Fruit fly (Drosophila melanogaster) whole organism, wandering third instar larva: Measurements from ENCODE around the gene grass.

Experiments used
- CrebA ChIP-seq: fragments of 200-800 bp; sonication (Bioruptor generic); optimal IDR thresholded peaks from 2 replicates; lab custom pipeline; 2016; ENCODE audit warnings: missing biosample characterization, mild to moderate bottlenecking, missing genetic modification characterization, borderline replicate concordance
- Dfd ChIP-seq: fragments of >200 bp; optimal IDR thresholded peaks from 2 replicates; lab custom pipeline; 2017; ENCODE audit warnings: missing biosample characterization, missing genetic modification characterization
- Dif ChIP-seq: fragments of 200-275, 200-300 bp; sonication (Bioruptor generic); optimal IDR thresholded peaks from 2 replicates; lab custom pipeline; 2018; ENCODE audit warnings: missing biosample characterization, missing genetic modification characterization; ENCODE audit not compliant: partially characterized antibody
- GATAd ChIP-seq: sonication (Bioruptor generic); optimal IDR thresholded peaks from 2 replicates; lab custom pipeline; 2016; ENCODE audit warnings: missing biosample characterization, missing genetic modification characterization
- HLH106 ChIP-seq: fragments of 200-800 bp; optimal IDR thresholded peaks from 3 replicates; lab custom pipeline; 2019; ENCODE audit warnings: missing biosample characterization, mild to moderate bottlenecking, missing genetic modification characterization, moderate library complexity
- Hnf4 ChIP-seq: fragments of 200-800 bp; sonication (Bioruptor generic); optimal IDR thresholded peaks from 2 replicates; lab custom pipeline; 2016; ENCODE audit warnings: missing biosample characterization, mild to moderate bottlenecking, missing genetic modification characterization
- Hr78 ChIP-seq: fragments of >200 bp; optimal IDR thresholded peaks from 2 replicates; lab custom pipeline; 2017; ENCODE audit warnings: missing biosample characterization, missing genetic modification characterization
- Hr83 ChIP-seq: fragments of 200-300 bp; sonication (Bioruptor generic); optimal IDR thresholded peaks from 2 replicates; lab custom pipeline; 2016; ENCODE audit warnings: missing biosample characterization, mild to moderate bottlenecking, missing genetic modification characterization, moderate library complexity; ENCODE audit not compliant: poor library complexity, severe bottlenecking
- Jra ChIP-seq: sonication (Bioruptor generic); optimal IDR thresholded peaks from 2 replicates; lab custom pipeline; 2016; ENCODE audit warnings: missing biosample characterization, missing genetic modification characterization
- Myc ChIP-seq: fragments of >200 bp; optimal IDR thresholded peaks from 2 replicates; lab custom pipeline; 2017
- OdsH ChIP-seq: fragments of 200-800 bp; sonication (Bioruptor generic); optimal IDR thresholded peaks from 2 replicates; lab custom pipeline; 2016; ENCODE audit warnings: missing biosample characterization, mild to moderate bottlenecking, missing genetic modification characterization
- Rel ChIP-seq, 2 experiments: fragments of 200-800 bp; sonication (Bioruptor generic) in 1 of 2; optimal IDR thresholded peaks; 2 replicates in 1 of 2; 3 replicates in 1 of 2; lab custom pipeline; 2016 to 2019; ENCODE audit warnings: mild to moderate bottlenecking in 2 of 2, missing biosample characterization in 2 of 2, missing genetic modification characterization in 2 of 2, moderate library complexity in 1 of 2
- Sp1 ChIP-seq: fragments of 200-800 bp; sonication (Bioruptor generic); optimal IDR thresholded peaks from 3 replicates; lab custom pipeline; 2019; ENCODE audit warnings: missing biosample characterization, mild to moderate bottlenecking, missing genetic modification characterization, moderate library complexity
- Vsx2 ChIP-seq: fragments of 200-300, 225-300 bp; sonication (Bioruptor generic); optimal IDR thresholded peaks from 2 replicates; lab custom pipeline; 2018; ENCODE audit warnings: missing biosample characterization, missing genetic modification characterization; ENCODE audit not compliant: partially characterized antibody
- br ChIP-seq: fragments of 200-800 bp; sonication (Bioruptor generic); optimal IDR thresholded peaks from 2 replicates; lab custom pipeline; 2016; ENCODE audit warnings: missing biosample characterization, missing genetic modification characterization
- brk ChIP-seq: fragments of 200-800 bp; sonication (Bioruptor generic); optimal IDR thresholded peaks from 2 replicates; lab custom pipeline; 2016; ENCODE audit warnings: missing biosample characterization, mild to moderate bottlenecking, missing genetic modification characterization
- dl ChIP-seq, 2 experiments: fragments of 175-275, 200-275 bp in 1 of 2; fragments of 200-275 bp in 1 of 2; sonication (Bioruptor generic); optimal IDR thresholded peaks; lab custom pipeline; 2018; ENCODE audit warnings: mild to moderate bottlenecking in 2 of 2, missing biosample characterization in 2 of 2, missing genetic modification characterization in 2 of 2, moderate library complexity in 2 of 2; ENCODE audit not compliant: partially characterized antibody in 2 of 2, insufficient read depth in 1 of 2
- dmrt93B ChIP-seq: fragments of 200-800 bp; sonication (Bioruptor generic); optimal IDR thresholded peaks from 2 replicates; lab custom pipeline; 2018; ENCODE audit warnings: missing biosample characterization, mild to moderate bottlenecking, missing genetic modification characterization
- dsf ChIP-seq: sonication (Bioruptor generic); optimal IDR thresholded peaks from 2 replicates; lab custom pipeline; 2016; ENCODE audit warnings: missing biosample characterization, missing genetic modification characterization, borderline replicate concordance
- ey ChIP-seq: fragments of 200-800 bp; sonication (Bioruptor generic); optimal IDR thresholded peaks from 2 replicates; lab custom pipeline; 2016; ENCODE audit warnings: missing biosample characterization, missing genetic modification characterization
- foxo ChIP-seq, 2 experiments: fragments of 200-800 bp; sonication (Bioruptor generic); optimal IDR thresholded peaks; 2 replicates in 1 of 2; 3 replicates in 1 of 2; lab custom pipeline; 2016 to 2017; ENCODE audit warnings: missing biosample characterization in 2 of 2, missing genetic modification characterization in 2 of 2
- fru ChIP-seq: fragments of 200-800 bp; sonication (Bioruptor generic); optimal IDR thresholded peaks from 3 replicates; lab custom pipeline; 2016; ENCODE audit warnings: missing biosample characterization, mild to moderate bottlenecking, missing genetic modification characterization
- h ChIP-seq: fragments of 200-800 bp; sonication (Bioruptor generic); optimal IDR thresholded peaks from 3 replicates; lab custom pipeline; 2016; ENCODE audit warnings: missing biosample characterization, mild to moderate bottlenecking, missing genetic modification characterization
- jim ChIP-seq: fragments of 175-275, 200-325 bp; sonication (Bioruptor generic); optimal IDR thresholded peaks from 2 replicates; lab custom pipeline; 2016; ENCODE audit warnings: missing biosample characterization, mild to moderate bottlenecking, missing genetic modification characterization
- pan ChIP-seq: fragments of >200 bp; optimal IDR thresholded peaks from 2 replicates; lab custom pipeline; 2017
- psq ChIP-seq: fragments of 200-800 bp; sonication (Bioruptor generic); optimal IDR thresholded peaks from 3 replicates; lab custom pipeline; 2017; ENCODE audit warnings: missing biosample characterization, mild to moderate bottlenecking, missing genetic modification characterization, moderate library complexity
- rgr ChIP-seq: fragments of 200-800 bp; sonication (Bioruptor generic); optimal IDR thresholded peaks from 3 replicates; lab custom pipeline; 2016; ENCODE audit warnings: missing biosample characterization, mild to moderate bottlenecking, missing genetic modification characterization
- sage ChIP-seq: fragments of 200-800 bp; sonication (Bioruptor generic); optimal IDR thresholded peaks from 2 replicates; lab custom pipeline; 2016; ENCODE audit warnings: missing biosample characterization, mild to moderate bottlenecking, missing genetic modification characterization
- sv ChIP-seq: fragments of 200-800 bp; sonication (Bioruptor generic); optimal IDR thresholded peaks from 3 replicates; lab custom pipeline; 2016; ENCODE audit warnings: missing biosample characterization, missing genetic modification characterization
- tai ChIP-seq: sonication (Bioruptor generic); optimal IDR thresholded peaks from 2 replicates; lab custom pipeline; 2016; ENCODE audit warnings: missing biosample characterization, missing genetic modification characterization
- usp ChIP-seq: fragments of >200 bp; optimal IDR thresholded peaks from 2 replicates; lab custom pipeline; 2017; ENCODE audit warnings: missing biosample characterization, missing genetic modification characterization

The grass gene

DNA sequence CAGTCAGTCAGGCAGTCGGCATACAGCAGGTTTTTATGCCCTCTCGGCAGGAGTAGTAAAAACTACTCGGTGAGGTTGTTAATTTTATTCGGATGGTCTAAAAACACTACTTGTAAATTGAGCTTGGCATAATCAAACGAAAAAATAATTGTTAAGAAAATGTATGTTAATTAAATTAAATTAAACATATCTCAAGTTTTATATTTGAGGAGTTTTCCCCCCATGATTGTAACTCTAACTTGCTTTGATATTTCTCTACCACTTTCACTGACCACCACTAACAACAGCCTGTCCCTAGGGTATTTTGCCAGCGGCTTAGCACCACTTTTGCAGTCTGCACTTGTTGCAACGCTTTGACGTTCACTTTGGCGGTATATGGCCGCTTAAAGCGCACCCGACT is 18.0 kb downstream of the grass start:
- TF ChIP-seq HLH106 (peak; percentile 8), brk (GFP tag; lab: Kevin White, UChicago) (no peak), dsf (GFP tag; lab: Kevin White, UChicago) (no peak), GATAd (GFP tag; lab: Kevin White, UChicago) (no peak), foxo (GFP tag; optimal IDR thresholded peaks at IDR 0.05; lab: Kevin White, UChicago) (peak in 1 of 2 experiments; percentile 15), Rel (GFP tag; optimal IDR thresholded peaks at IDR 0.05; lab: Kevin White, UChicago) (no peak), Rel (tag; optimal IDR thresholded peaks at IDR 0.05; lab: Kevin White, UChicago) (no peak), Hr83 (GFP tag; lab: Kevin White, UChicago) (no peak), Sp1 (GFP tag; lab: Kevin White, UChicago) (no peak), CrebA (no peak), dl (GFP tag; optimal IDR thresholded peaks at IDR 0.05; lab: Kevin White, UChicago; ENCODE audit: insufficient read depth in 1 of 2, partially characterized antibody in 2 of 2) (no peak), dmrt93B (GFP tag; lab: Kevin White, UChicago) (peak; percentile 17), tai (GFP tag; lab: Kevin White, UChicago) (no peak), Hr78 (GFP tag; lab: Kevin White, UChicago) (no peak), jim (no peak), rgr (GFP tag; lab: Kevin White, UChicago) (no peak), usp (no peak), Myc (lab: Kevin White, UChicago) (no peak), sage (GFP tag; lab: Kevin White, UChicago) (no peak)

DNA sequence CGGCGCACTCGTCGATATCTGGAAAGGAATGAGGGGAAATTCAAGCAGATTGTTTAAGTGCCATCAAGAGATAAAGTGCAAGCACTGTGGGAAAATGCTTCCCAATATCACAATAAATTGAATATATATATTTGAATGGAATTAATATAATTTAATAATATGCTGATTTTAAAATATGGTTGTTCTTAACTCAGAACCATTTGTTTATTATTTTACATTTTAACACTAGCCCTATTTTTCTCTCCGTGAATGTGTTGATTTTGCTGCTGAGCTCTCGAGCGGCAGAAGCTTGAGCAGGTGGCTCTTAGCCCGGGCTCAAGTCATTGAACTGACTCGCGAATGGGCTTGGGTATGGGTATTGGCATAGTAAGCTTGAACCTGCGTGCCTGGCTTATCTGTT is 19.8 kb downstream of the grass start:
- TF ChIP-seq sv (GFP tag; lab: Kevin White, UChicago) (no peak), ey (GFP tag; lab: Kevin White, UChicago) (peak; percentile 1), OdsH (GFP tag; lab: Kevin White, UChicago) (peak; percentile 41), Jra (GFP tag; lab: Kevin White, UChicago) (no peak), Sp1 (GFP tag; lab: Kevin White, UChicago) (peak; percentile 61), rgr (GFP tag; lab: Kevin White, UChicago) (peak; percentile 47), Dfd (GFP tag; lab: Kevin White, UChicago) (no peak), Hnf4 (peak; percentile 29), h (GFP tag; lab: Kevin White, UChicago) (peak; percentile 36), brk (GFP tag; lab: Kevin White, UChicago) (peak; percentile 2), fru (GFP tag; lab: Kevin White, UChicago) (peak; percentile 29), tai (GFP tag; lab: Kevin White, UChicago) (no peak), foxo (GFP tag; optimal IDR thresholded peaks at IDR 0.05; lab: Kevin White, UChicago) (peak in 1 of 2 experiments; percentile 60), psq (GFP tag; lab: Kevin White, UChicago) (peak; percentile 35), HLH106 (peak; percentile 59), dmrt93B (GFP tag; lab: Kevin White, UChicago) (no peak)

DNA sequence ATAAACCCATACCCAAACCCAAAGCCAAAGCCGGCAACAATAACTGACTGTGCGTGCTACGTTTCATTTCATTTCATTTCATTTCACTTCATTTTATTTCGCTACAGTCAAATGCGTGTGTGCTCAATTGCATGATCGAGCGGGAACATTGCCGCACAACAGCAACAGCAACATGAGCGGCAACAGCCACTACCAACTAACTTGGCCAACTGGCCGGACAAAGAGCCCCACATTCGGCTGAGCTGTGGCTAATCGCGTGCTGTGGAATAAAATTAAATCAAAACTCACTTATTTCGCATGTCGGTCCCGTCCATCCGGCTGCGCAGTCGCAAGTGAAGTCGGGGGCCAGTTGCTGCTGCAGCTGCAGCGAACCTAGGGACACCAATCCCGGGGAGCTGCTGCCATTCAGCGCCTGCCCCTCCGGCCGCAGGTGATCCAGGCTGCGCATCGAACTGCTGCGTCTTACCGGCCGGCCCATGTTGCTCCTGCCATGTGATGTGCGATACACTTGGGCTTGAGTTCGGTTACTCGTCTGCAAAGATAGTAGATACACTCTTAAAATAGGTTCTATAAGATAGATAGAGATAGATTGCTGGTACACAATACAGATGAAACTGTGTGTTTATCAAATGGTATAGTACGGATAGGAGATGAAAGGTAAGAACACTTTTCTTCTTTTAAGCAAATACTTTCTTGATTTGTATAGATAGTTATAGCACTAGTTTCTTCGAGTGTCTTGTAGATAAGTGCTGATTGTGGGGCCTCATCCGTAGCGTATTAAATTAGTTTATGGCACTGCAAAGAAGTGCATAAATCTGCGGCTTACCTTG is 21.0 kb downstream of the grass start:
- TF ChIP-seq sage (GFP tag; lab: Kevin White, UChicago) (no peak), ey (GFP tag; lab: Kevin White, UChicago) (no peak), pan (lab: Kevin White, UChicago) (no peak)

DNA sequence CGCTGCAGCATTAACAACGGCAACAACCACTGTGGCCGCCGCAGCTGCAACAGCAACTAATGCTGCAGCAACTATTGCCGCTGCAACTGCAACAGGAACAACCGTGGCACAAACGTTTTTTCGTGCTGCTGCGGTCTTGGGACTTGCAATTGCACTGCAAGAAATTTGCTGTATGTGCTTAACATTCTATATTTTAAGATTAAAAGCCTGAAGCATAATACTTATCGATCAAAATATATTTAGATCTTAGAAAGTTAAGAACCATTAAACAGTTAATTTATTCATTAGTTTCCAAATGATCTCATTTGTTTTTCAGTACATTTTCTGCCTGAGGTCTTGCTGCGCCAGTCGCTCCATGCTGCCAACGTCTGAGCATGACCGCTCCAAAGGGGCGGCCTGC is 23.3 kb downstream of the grass start:
- TF ChIP-seq br (GFP tag; lab: Kevin White, UChicago), result no peak
- no peak for TF ChIP-seq Vsx2 (GFP tag; lab: Kevin White, UChicago)
- no peak for TF ChIP-seq Hr83 (GFP tag; lab: Kevin White, UChicago)
- no peak for TF ChIP-seq Dif (GFP tag; lab: Kevin White, UChicago)
- TF ChIP-seq tai (GFP tag; lab: Kevin White, UChicago), result no peak
